Fruit fly (Drosophila melanogaster) whole organism, embryonic: ENCODE results near the gene Ppcs.

ENCODE experiments used
- ATbp ChIP-seq: fragments of 200-800 bp; sonication (Bioruptor generic); optimal IDR thresholded peaks from 2 replicates; lab custom pipeline; 2017; ENCODE audit warnings: missing biosample characterization, mild to moderate bottlenecking, missing genetic modification characterization, missing genetic modification reagents
- CG10959 ChIP-seq: fragments of 200-800 bp; sonication (Bioruptor generic); IDR thresholded peaks from 2 replicates; pipeline ENCODE4 v1.3.6; 2022; ENCODE audit warnings: missing biosample characterization, missing genetic modification characterization
- CG11695 ChIP-seq: fragments of 200-800 bp; sonication (Bioruptor generic); IDR thresholded peaks from 3 replicates; pipeline ENCODE4 v1.3.6; 2022; ENCODE audit warnings: missing biosample characterization, missing genetic modification characterization
- CG12299 ChIP-seq: fragments of 200-800 bp; sonication (Bioruptor generic); optimal IDR thresholded peaks from 2 replicates; lab custom pipeline; 2018; ENCODE audit warnings: missing biosample characterization, mild to moderate bottlenecking, missing genetic modification characterization
- CG1233 ChIP-seq: fragments of 200-800 bp; sonication (Bioruptor generic); optimal IDR thresholded peaks from 4 replicates; lab custom pipeline; 2018; ENCODE audit warnings: missing biosample characterization, mild to moderate bottlenecking, missing genetic modification characterization
- CG13894 ChIP-seq: fragments of 200-800 bp; sonication (Bioruptor generic); optimal IDR thresholded peaks from 3 replicates; lab custom pipeline; 2018; ENCODE audit warnings: missing biosample characterization, mild to moderate bottlenecking, missing genetic modification characterization, moderate library complexity
- CG14014 ChIP-seq: fragments of 200-800 bp; sonication (Bioruptor generic); IDR thresholded peaks from 2 replicates; pipeline ENCODE4 v1.3.6; 2022; ENCODE audit warnings: missing biosample characterization, missing genetic modification characterization
- CG17802 ChIP-seq: fragments of 200-800 bp; sonication (Bioruptor generic); optimal IDR thresholded peaks from 2 replicates; lab custom pipeline; 2018; ENCODE audit warnings: missing biosample characterization, mild to moderate bottlenecking, missing genetic modification characterization, moderate library complexity
- CG2129 ChIP-seq: fragments of 200-800 bp; sonication (Bioruptor generic); IDR thresholded peaks from 2 replicates; pipeline ENCODE4 v1.3.6; 2022; ENCODE audit warnings: missing biosample characterization, missing genetic modification characterization; ENCODE audit not compliant: partially characterized antibody
- CG3065 ChIP-seq: fragments of 200-800 bp; sonication (Bioruptor generic); optimal IDR thresholded peaks from 2 replicates; lab custom pipeline; 2016; ENCODE audit warnings: missing biosample characterization, missing genetic modification characterization
- CG34422 ChIP-seq: fragments of 200-800 bp; sonication (Bioruptor generic); IDR thresholded peaks from 3 replicates; pipeline ENCODE4 v1.3.6; 2022; ENCODE audit warnings: missing biosample characterization, missing genetic modification characterization
- CG5953 ChIP-seq: fragments of 200-800 bp; sonication (Bioruptor generic); IDR thresholded peaks from 2 replicates; pipeline ENCODE4 v1.3.6; 2022; ENCODE audit warnings: missing biosample characterization, missing genetic modification characterization
- CG6689 ChIP-seq: fragments of 200-800 bp; sonication (Bioruptor generic); IDR thresholded peaks from 2 replicates; pipeline ENCODE4 v1.3.6; 2022; ENCODE audit warnings: missing biosample characterization, missing genetic modification characterization
- CG7928 ChIP-seq: fragments of 200-800 bp; sonication (Bioruptor generic); optimal IDR thresholded peaks from 2 replicates; lab custom pipeline; 2017; ENCODE audit warnings: missing biosample characterization, mild to moderate bottlenecking, missing genetic modification characterization
- CG8388 ChIP-seq: fragments of 200-800 bp; sonication (Bioruptor generic); optimal IDR thresholded peaks from 2 replicates; lab custom pipeline; 2019; ENCODE audit warnings: missing biosample characterization, mild to moderate bottlenecking, missing genetic modification characterization, moderate library complexity
- CG8944 ChIP-seq: fragments of 200-800 bp; sonication (Bioruptor generic); optimal IDR thresholded peaks from 3 replicates; lab custom pipeline; 2016; ENCODE audit warnings: missing biosample characterization, missing genetic modification characterization
- Dip2 ChIP-seq: fragments of 200-800 bp; sonication (Bioruptor generic); IDR thresholded peaks from 2 replicates; pipeline ENCODE4 v1.3.6; 2022; ENCODE audit warnings: missing biosample characterization, missing genetic modification characterization
- Drgx ChIP-seq: fragments of 200-800 bp; sonication (Bioruptor generic); IDR thresholded peaks from 2 replicates; pipeline ENCODE4 v1.3.6; 2022; ENCODE audit warnings: missing biosample characterization, missing genetic modification characterization
- Hmr ChIP-seq: fragments of 200-800 bp; sonication (Bioruptor generic); optimal IDR thresholded peaks from 3 replicates; lab custom pipeline; 2017; ENCODE audit warnings: mild to moderate bottlenecking, missing biosample characterization, missing genetic modification reagents, missing genetic modification characterization
- Hmx ChIP-seq: fragments of 200-800 bp; sonication (Bioruptor generic); optimal IDR thresholded peaks from 2 replicates; lab custom pipeline; 2016; ENCODE audit warnings: missing biosample characterization, missing genetic modification characterization
- Hr78 ChIP-seq, 2 experiments: fragments of 200-800 bp in 1 of 2; fragments of >200 bp in 1 of 2; sonication (Bioruptor generic) in 1 of 2; optimal IDR thresholded peaks; 2 replicates each; lab custom pipeline; 2017 to 2019; ENCODE audit warnings: missing biosample characterization in 2 of 2, missing genetic modification characterization in 2 of 2, mild to moderate bottlenecking in 1 of 2, moderate library complexity in 1 of 2
- Meics ChIP-seq: fragments of 200-800 bp; sonication (Bioruptor generic); optimal IDR thresholded peaks from 2 replicates; lab custom pipeline; 2017; ENCODE audit warnings: missing biosample characterization, mild to moderate bottlenecking, missing genetic modification characterization
- NC2β ChIP-seq: fragments of 200-800 bp; sonication (Bioruptor generic); optimal IDR thresholded peaks from 2 replicates; lab custom pipeline; 2016; ENCODE audit warnings: missing biosample characterization, missing genetic modification characterization
- PHDP ChIP-seq: fragments of 200-800 bp; sonication (Bioruptor generic); optimal IDR thresholded peaks from 3 replicates; lab custom pipeline; 2018; ENCODE audit warnings: missing biosample characterization, mild to moderate bottlenecking, missing genetic modification characterization, moderate library complexity
- Scr ChIP-seq: fragments of 200-800 bp; sonication (Bioruptor generic); IDR thresholded peaks from 2 replicates; pipeline ENCODE4 v1.3.6; 2022; ENCODE audit warnings: missing biosample characterization, missing genetic modification characterization; ENCODE audit not compliant: partially characterized antibody
- Ssrp ChIP-seq: fragments of 200-800 bp; sonication (Bioruptor generic); optimal IDR thresholded peaks from 2 replicates; lab custom pipeline; 2018; ENCODE audit warnings: missing biosample characterization, mild to moderate bottlenecking, missing genetic modification characterization, moderate library complexity
- Stat92E ChIP-seq, 3 experiments: fragments of >200 bp in 2 of 3; fragments of 200-800 bp in 1 of 3; sonication (Bioruptor generic) in 1 of 3; optimal IDR thresholded peaks; 2 replicates each; lab custom pipeline; 2017 to 2019; ENCODE audit warnings: missing biosample characterization in 3 of 3, missing genetic modification characterization in 3 of 3, mild to moderate bottlenecking in 1 of 3, moderate library complexity in 1 of 3
- Trl ChIP-seq, 3 experiments: fragments of >200 bp in 2 of 3; fragments of 200-800 bp in 1 of 3; sonication (Bioruptor generic) in 1 of 3; optimal IDR thresholded peaks; 2 replicates in 1 of 3; 3 replicates in 2 of 3; lab custom pipeline; 2016 to 2017; ENCODE audit warnings: missing biosample characterization in 1 of 3, missing genetic modification characterization in 1 of 3
- Xrp1 ChIP-seq: fragments of 200-800 bp; sonication (Bioruptor generic); IDR thresholded peaks from 2 replicates; pipeline ENCODE4 v1.3.6; 2022; ENCODE audit warnings: missing biosample characterization, missing genetic modification characterization
- ato ChIP-seq: fragments of 200-800 bp; sonication (Bioruptor generic); IDR thresholded peaks from 2 replicates; pipeline ENCODE4 v1.3.6; 2022; ENCODE audit warnings: missing biosample characterization, missing genetic modification characterization; ENCODE audit not compliant: partially characterized antibody
- chif ChIP-seq, 2 experiments: fragments of 200-800 bp; sonication (Bioruptor generic); optimal IDR thresholded peaks; 3 replicates each; lab custom pipeline; 2016; ENCODE audit warnings: missing biosample characterization in 2 of 2, missing genetic modification characterization in 2 of 2
- cwo ChIP-seq: fragments of 200-800 bp; sonication (Bioruptor generic); optimal IDR thresholded peaks from 3 replicates; lab custom pipeline; 2017; ENCODE audit warnings: missing biosample characterization, missing genetic modification characterization, mild to moderate bottlenecking, moderate library complexity, missing genetic modification reagents
- dati ChIP-seq: fragments of 200-800 bp; sonication (Bioruptor generic); IDR thresholded peaks from 2 replicates; pipeline ENCODE4 v1.3.6; 2022; ENCODE audit warnings: missing biosample characterization, missing genetic modification characterization
- emc ChIP-seq: fragments of 200-800 bp; sonication (Bioruptor generic); optimal IDR thresholded peaks from 2 replicates; lab custom pipeline; 2016; ENCODE audit warnings: missing biosample characterization, missing genetic modification characterization
- eyg ChIP-seq: fragments of 200-800 bp; sonication (Bioruptor generic); optimal IDR thresholded peaks from 3 replicates; lab custom pipeline; 2016; ENCODE audit warnings: missing biosample characterization, missing genetic modification characterization
- gem ChIP-seq: fragments of 200-800 bp; sonication (Bioruptor generic); optimal IDR thresholded peaks from 2 replicates; lab custom pipeline; 2019; ENCODE audit warnings: missing biosample characterization, mild to moderate bottlenecking, missing genetic modification characterization, moderate library complexity
- kni ChIP-seq: fragments of 200-800 bp; sonication (Bioruptor generic); optimal IDR thresholded peaks from 3 replicates; lab custom pipeline; 2017; ENCODE audit warnings: mild to moderate bottlenecking, missing biosample characterization, missing genetic modification reagents, missing genetic modification characterization
- maf-S ChIP-seq: fragments of 200-800 bp; sonication (Bioruptor generic); optimal IDR thresholded peaks from 2 replicates; lab custom pipeline; 2016; ENCODE audit warnings: missing biosample characterization, missing genetic modification characterization
- odd ChIP-seq: fragments of 200-800 bp; sonication (Bioruptor generic); optimal IDR thresholded peaks from 2 replicates; lab custom pipeline; 2017; ENCODE audit warnings: missing biosample characterization, mild to moderate bottlenecking, missing genetic modification characterization
- pho ChIP-seq: fragments of 200-800 bp; sonication (Bioruptor generic); optimal IDR thresholded peaks from 2 replicates; lab custom pipeline; 2016; ENCODE audit warnings: missing biosample characterization, missing genetic modification characterization
- scrt ChIP-seq: fragments of 200-800 bp; sonication (Bioruptor generic); optimal IDR thresholded peaks from 2 replicates; lab custom pipeline; 2018; ENCODE audit warnings: missing biosample characterization, mild to moderate bottlenecking, missing genetic modification characterization, moderate library complexity
- sisA ChIP-seq: fragments of 200-800 bp; sonication (Bioruptor generic); IDR thresholded peaks from 2 replicates; pipeline ENCODE4 v1.3.6; 2022; ENCODE audit warnings: missing biosample characterization, missing genetic modification characterization
- sug ChIP-seq: fragments of 200-800 bp; optimal IDR thresholded peaks from 2 replicates; lab custom pipeline; 2019; ENCODE audit warnings: missing biosample characterization, mild to moderate bottlenecking, missing genetic modification characterization, moderate library complexity
- unc-4 ChIP-seq: fragments of 200-800 bp; sonication (Bioruptor generic); IDR thresholded peaks from 2 replicates; pipeline ENCODE4 v1.3.6; 2022; ENCODE audit warnings: missing biosample characterization, missing genetic modification characterization; ENCODE audit not compliant: partially characterized antibody
- wdn ChIP-seq: fragments of 200-800 bp; sonication (Bioruptor generic); IDR thresholded peaks from 2 replicates; pipeline ENCODE4 v1.3.6; 2022; ENCODE audit warnings: missing biosample characterization, missing genetic modification characterization
- zen2 ChIP-seq: fragments of 200-800 bp; sonication (Bioruptor generic); IDR thresholded peaks from 3 replicates; pipeline ENCODE4 v1.3.6; 2022; ENCODE audit warnings: missing biosample characterization, missing genetic modification characterization; ENCODE audit not compliant: partially characterized antibody
- zfh1 ChIP-seq: fragments of 200-800 bp; sonication (Bioruptor generic); IDR thresholded peaks from 3 replicates; pipeline ENCODE4 v1.3.6; 2022; ENCODE audit warnings: missing biosample characterization, missing genetic modification characterization

The Ppcs gene

DNA sequence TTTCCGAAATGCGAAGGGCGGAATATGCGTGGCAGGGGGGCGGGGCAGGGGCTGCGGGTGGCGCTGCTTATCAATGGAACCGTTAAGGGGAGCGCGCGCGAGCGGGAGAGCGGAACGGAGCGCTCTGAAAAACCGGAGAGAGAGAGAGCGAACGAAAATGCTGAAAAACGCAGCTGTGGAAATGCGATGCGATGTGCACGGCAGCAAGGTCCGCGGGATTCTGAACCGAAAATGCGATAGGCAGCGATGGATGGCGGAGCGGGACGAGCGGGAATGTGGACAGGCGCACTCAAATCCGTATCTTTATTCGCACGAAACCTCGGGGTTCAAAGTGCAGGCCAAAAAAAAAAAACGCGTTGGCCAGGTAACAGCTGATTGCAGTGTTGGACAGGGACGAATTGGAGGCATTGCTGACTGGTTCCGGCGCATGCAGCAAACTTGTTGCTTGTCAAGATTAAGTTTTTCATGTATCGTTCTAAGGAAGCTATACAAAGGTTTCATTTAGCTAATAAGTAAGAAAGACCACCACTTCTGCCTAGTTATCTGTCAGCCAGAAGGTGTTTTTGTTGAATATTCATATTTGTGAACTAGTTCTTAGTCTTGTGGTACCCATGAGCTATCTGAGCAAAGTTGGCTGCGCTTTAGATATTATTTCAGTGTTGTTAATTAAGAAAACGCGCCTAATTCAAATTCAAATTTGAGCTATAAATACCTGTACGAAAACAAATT lies at the start of gene Ppcs (continued):
- TF ChIP-seq Xrp1 (GFP tag; lab: Robert Waterston, UW) (peak; percentile 52; the same call in 1 of the 2 replicates), CG11695 (GFP tag; lab: Robert Waterston, UW) (peak; percentile 6; the same call in 1 of the 3 replicates), CG17802 (tag; lab: Kevin White, UChicago) (peak; percentile 36), zen2 (peak; percentile 62; the same call in 2 of the 3 replicates), kni (peak; percentile 70), PHDP (tag; lab: Kevin White, UChicago) (peak; percentile 2), Stat92E (GFP tag; optimal IDR thresholded peaks at IDR 0.05; lab: Kevin White, UChicago) (peak in 1 of 3 experiments; percentile 24), emc (GFP tag; lab: Kevin White, UChicago) (peak; percentile 36), wdn (GFP tag; lab: Robert Waterston, UW) (no peak), cwo (GFP tag; lab: Kevin White, UChicago) (peak; percentile 59), ato (GFP tag; lab: Robert Waterston, UW) (no peak), CG1233 (GFP tag; lab: Kevin White, UChicago) (peak; percentile 74), Dip2 (GFP tag; lab: Robert Waterston, UW) (no peak), chif (GFP tag; optimal IDR thresholded peaks at IDR 0.05; lab: Kevin White, UChicago) (peak in 1 of 2 experiments; percentile 42), CG2129 (GFP tag; lab: Robert Waterston, UW) (no peak), ATbp (GFP tag; lab: Kevin White, UChicago) (no peak), zfh1 (GFP tag; lab: Robert Waterston, UW) (0 out of 3 replicates have a peak, but pooled peaks have one; percentile 7), Scr (GFP tag; lab: Robert Waterston, UW) (peak; percentile 31), Hr78 (GFP tag; optimal IDR thresholded peaks at IDR 0.05; lab: Kevin White, UChicago) (peak in 1 of 2 experiments; percentile 100), CG8388 (GFP tag; lab: Kevin White, UChicago) (peak; percentile 19), CG8944 (GFP tag; lab: Kevin White, UChicago) (peak; percentile 65), unc-4 (GFP tag; lab: Robert Waterston, UW) (peak; percentile 54), CG14014 (GFP tag; lab: Robert Waterston, UW) (no peak; the same call in 1 of the 2 replicates), scrt (GFP tag; lab: Kevin White, UChicago) (peak; percentile 98), odd (GFP tag; lab: Kevin White, UChicago) (peak; percentile 30), sisA (GFP tag; lab: Robert Waterston, UW) (peak; percentile 13; the same call in 1 of the 2 replicates), CG34422 (peak; percentile 40; the same call in 2 of the 3 replicates), CG10959 (GFP tag; lab: Robert Waterston, UW) (no peak; the same call in 1 of the 2 replicates), pho (GFP tag; lab: Kevin White, UChicago) (peak; percentile 74), Ssrp (peak; percentile 11), eyg (GFP tag; lab: Kevin White, UChicago) (peak; percentile 69), CG12299 (tag; lab: Kevin White, UChicago) (peak; percentile 20), dati (GFP tag; lab: Robert Waterston, UW) (no peak), CG7928 (GFP tag; lab: Kevin White, UChicago) (peak; percentile 49), NC2β (GFP tag; lab: Kevin White, UChicago) (peak; percentile 50), Drgx (peak; percentile 65), CG13894 (peak; percentile 54), Trl (optimal IDR thresholded peaks at IDR 0.05; lab: Kevin White, UChicago) (peak; percentile 88 to 96), Trl (GFP tag; optimal IDR thresholded peaks at IDR 0.05; lab: Kevin White, UChicago) (peak; percentile 66), CG6689 (GFP tag; lab: Robert Waterston, UW) (peak; percentile 36), gem (peak; percentile 47), CG3065 (GFP tag; lab: Kevin White, UChicago) (no peak), Hmr (peak; percentile 77), Hmx (GFP tag; lab: Kevin White, UChicago) (no peak), Meics (peak; percentile 59), sug (peak; percentile 75), maf-S (peak; percentile 56), CG5953 (no peak)
